Fruit fly (Drosophila melanogaster): ENCODE results near the gene eIF2Balpha.

DNA sequence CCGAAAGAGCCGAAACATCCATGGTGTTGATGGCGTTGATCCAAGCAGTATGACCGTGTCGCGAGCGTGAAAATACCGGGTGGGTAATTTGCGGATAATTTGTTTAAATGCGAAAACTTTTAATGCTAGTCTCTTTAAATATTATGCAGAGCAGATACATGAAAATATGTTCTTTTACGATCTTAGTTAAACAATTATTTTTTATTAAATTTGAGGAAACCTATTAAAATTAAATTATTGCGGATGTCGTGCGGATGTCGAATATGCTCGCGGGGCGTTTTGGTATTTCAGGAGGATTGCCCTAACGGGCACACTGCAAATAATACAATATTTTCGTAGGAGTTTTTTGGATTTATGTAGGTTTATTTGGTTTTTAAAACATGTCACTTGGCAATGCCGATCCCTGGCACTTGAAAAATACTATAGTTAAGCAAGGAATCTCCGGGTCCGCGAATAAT lies 2.7 kb downstream of the eIF2Balpha start, which contains the start of the genes Cog7, CG42557 and CG42558:
- TF ChIP-seq CG8478 (optimal IDR thresholded peaks at IDR 0.05) (no peak), psq (optimal IDR thresholded peaks at IDR 0.05) (no peak), usp (GFP tag; optimal IDR thresholded peaks at IDR 0.05) (no peak), pan (optimal IDR thresholded peaks at IDR 0.05) (no peak), EcR (GFP tag; optimal IDR thresholded peaks at IDR 0.05) (no peak)

Data from whole organism.